Worm (Caenorhabditis elegans) whole organism, late embryonic: ENCODE data around the gene F35A5.1.

ENCODE experiments used
- C38D4.7 ChIP-seq: fragments of 200-800 bp; sonication (Bioruptor generic); optimal IDR thresholded peaks from 2 replicates; lab custom pipeline; 2018; ENCODE audit warnings: mild to moderate bottlenecking, missing genetic modification characterization, moderate library complexity, missing compliant biosample characterization
- K02D7.2 ChIP-seq: sonication (generic microtip); optimal IDR thresholded peaks from 2 replicates; lab custom pipeline; 2017; ENCODE audit warnings: mild to moderate bottlenecking, missing genetic modification characterization, missing compliant biosample characterization
- T23F11.4 ChIP-seq: fragments of 200-800 bp; sonication (Bioruptor generic); optimal IDR thresholded peaks from 2 replicates; lab custom pipeline; 2018; ENCODE audit warnings: mild to moderate bottlenecking, missing genetic modification characterization, missing compliant biosample characterization
- Y22D7AL.16 ChIP-seq: sonication (generic microtip); optimal IDR thresholded peaks from 2 replicates; lab custom pipeline; 2016; ENCODE audit warnings: missing genetic modification characterization, missing compliant biosample characterization
- ceh-14 ChIP-seq: sonication (generic microtip); optimal IDR thresholded peaks from 2 replicates; lab custom pipeline; 2016; ENCODE audit warnings: missing genotype, missing genetic modification characterization, missing compliant biosample characterization
- ceh-19 ChIP-seq: fragments of 200-800 bp; sonication (Bioruptor generic); optimal IDR thresholded peaks from 2 replicates; lab custom pipeline; 2018; ENCODE audit warnings: mild to moderate bottlenecking, missing genetic modification characterization, missing compliant biosample characterization
- ceh-24 ChIP-seq: sonication (generic microtip); optimal IDR thresholded peaks from 2 replicates; lab custom pipeline; 2016; ENCODE audit warnings: mild to moderate bottlenecking, missing genetic modification characterization, missing compliant biosample characterization
- ceh-31 ChIP-seq: sonication (generic microtip); optimal IDR thresholded peaks from 2 replicates; lab custom pipeline; 2016; ENCODE audit warnings: missing genetic modification characterization, missing compliant biosample characterization
- ceh-45 ChIP-seq: fragments of 200-800 bp; sonication (Bioruptor generic); IDR thresholded peaks from 2 replicates; pipeline ENCODE4 v1.3.6; 2022; ENCODE audit warnings: missing genetic modification reagents, missing genetic modification characterization, missing compliant biosample characterization
- ceh-48 ChIP-seq: sonication (generic microtip); optimal IDR thresholded peaks from 2 replicates; lab custom pipeline; 2016; ENCODE audit warnings: missing genetic modification characterization, inconsistent platforms, missing compliant biosample characterization
- ceh-9 ChIP-seq: sonication (generic microtip); optimal IDR thresholded peaks from 2 replicates; lab custom pipeline; 2016; ENCODE audit warnings: mild to moderate bottlenecking, missing genetic modification characterization, inconsistent platforms, missing compliant biosample characterization
- che-1 ChIP-seq: sonication (generic microtip); optimal IDR thresholded peaks from 2 replicates; lab custom pipeline; 2016; ENCODE audit warnings: mild to moderate bottlenecking, missing genetic modification characterization, missing compliant biosample characterization
- dve-1 ChIP-seq: sonication (generic microtip); optimal IDR thresholded peaks from 2 replicates; lab custom pipeline; 2017; ENCODE audit warnings: antibody characterized with exemption, mild to moderate bottlenecking, missing genetic modification characterization, missing compliant biosample characterization
- elt-2 ChIP-seq: sonication (generic microtip); optimal IDR thresholded peaks from 2 replicates; lab custom pipeline; 2016; ENCODE audit warnings: missing genetic modification reagents, missing genetic modification characterization, missing compliant biosample characterization
- fkh-6 ChIP-seq: sonication (generic microtip); optimal IDR thresholded peaks from 2 replicates; lab custom pipeline; 2016; ENCODE audit warnings: missing genetic modification characterization, missing compliant biosample characterization
- hlh-6 ChIP-seq: sonication (generic microtip); optimal IDR thresholded peaks from 2 replicates; lab custom pipeline; 2016; ENCODE audit warnings: missing genotype, missing genetic modification characterization, missing compliant biosample characterization
- lin-11 ChIP-seq: fragments of 200-800 bp; sonication (Bioruptor generic); optimal IDR thresholded peaks from 2 replicates; lab custom pipeline; 2018; ENCODE audit warnings: mild to moderate bottlenecking, missing genetic modification characterization, missing compliant biosample characterization
- nfya-1 ChIP-seq: sonication (generic microtip); optimal IDR thresholded peaks from 2 replicates; lab custom pipeline; 2017; ENCODE audit warnings: missing genetic modification characterization, mild to moderate bottlenecking, missing compliant biosample characterization, antibody characterized with exemption, moderate library complexity
- nhr-232 ChIP-seq: sonication (generic microtip); optimal IDR thresholded peaks from 2 replicates; lab custom pipeline; 2016; ENCODE audit warnings: missing genetic modification characterization, missing compliant biosample characterization
- pat-9 ChIP-seq: fragments of 200-800 bp; sonication (Bioruptor generic); optimal IDR thresholded peaks from 2 replicates; lab custom pipeline; 2018; ENCODE audit warnings: mild to moderate bottlenecking, missing genetic modification characterization, moderate library complexity, missing compliant biosample characterization
- pha-2 ChIP-seq: sonication (generic microtip); optimal IDR thresholded peaks from 2 replicates; lab custom pipeline; 2017; ENCODE audit warnings: mild to moderate bottlenecking, missing genetic modification characterization, missing compliant biosample characterization
- ref-2 ChIP-seq: sonication (generic microtip); optimal IDR thresholded peaks from 2 replicates; lab custom pipeline; 2016; ENCODE audit warnings: missing genetic modification characterization, missing compliant biosample characterization
- rnt-1 ChIP-seq: sonication (generic microtip); optimal IDR thresholded peaks from 2 replicates; lab custom pipeline; 2016; ENCODE audit warnings: missing genetic modification characterization, missing compliant biosample characterization
- sdc-2 ChIP-seq: sonication (generic microtip); optimal IDR thresholded peaks from 2 replicates; lab custom pipeline; 2016; ENCODE audit warnings: missing genotype, missing genetic modification characterization, missing compliant biosample characterization
- syd-9 ChIP-seq: sonication (generic microtip); optimal IDR thresholded peaks from 2 replicates; lab custom pipeline; 2016; ENCODE audit warnings: mild to moderate bottlenecking, missing genetic modification characterization, moderate library complexity, missing compliant biosample characterization
- ttx-3 ChIP-seq: sonication (generic microtip); optimal IDR thresholded peaks from 2 replicates; lab custom pipeline; 2016; ENCODE audit warnings: missing genetic modification reagents, missing genetic modification characterization, missing compliant biosample characterization
- unc-86 ChIP-seq: sonication (generic microtip); optimal IDR thresholded peaks from 2 replicates; lab custom pipeline; 2016; ENCODE audit warnings: missing genetic modification characterization, missing compliant biosample characterization
- zip-5 ChIP-seq: sonication (generic microtip); optimal IDR thresholded peaks from 2 replicates; lab custom pipeline; 2016; ENCODE audit warnings: missing genetic modification characterization, missing compliant biosample characterization

The F35A5.1 gene

DNA sequence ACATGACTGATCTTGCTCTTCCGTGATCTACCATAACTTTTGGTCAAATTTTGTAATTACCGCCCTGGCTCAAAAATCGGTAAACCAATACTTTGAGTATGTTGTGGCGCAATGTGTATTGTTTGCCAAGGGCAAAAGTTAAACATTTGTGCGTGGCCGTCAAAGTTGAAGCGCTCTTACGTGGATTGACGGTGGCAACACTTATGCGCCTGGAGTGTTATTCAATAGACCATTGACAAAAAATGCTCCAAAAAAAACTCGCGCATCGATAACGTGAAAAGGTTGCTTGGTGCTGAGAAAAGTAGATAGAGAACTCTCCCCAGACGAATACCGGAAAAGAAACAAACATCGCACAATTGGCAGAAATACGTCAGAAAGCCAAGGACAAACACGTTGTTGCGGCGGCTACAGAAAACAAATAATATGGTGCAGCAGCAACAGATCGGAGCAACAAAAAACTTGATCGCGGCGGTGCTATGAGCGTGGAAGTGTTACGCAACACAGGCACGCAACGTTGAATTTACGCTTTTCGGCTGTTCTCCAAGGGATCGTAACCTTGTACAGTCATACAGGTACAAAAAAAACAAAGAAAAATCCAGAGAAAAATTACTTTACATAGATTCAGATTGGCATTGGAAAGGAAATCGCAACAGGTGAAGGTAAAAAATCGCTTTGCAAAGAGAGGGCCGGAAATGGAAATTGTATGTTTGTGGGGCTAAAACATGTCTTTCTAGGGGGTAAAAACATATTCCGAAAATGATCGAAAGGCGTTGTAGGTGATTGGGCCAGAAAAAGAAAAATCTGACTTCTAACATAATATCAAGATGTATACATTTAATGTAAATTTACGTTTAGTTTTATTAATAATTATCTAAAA is 26.9 kb downstream of the F35A5.1 start:
- TF ChIP-seq ceh-48 (tag; lab: Kevin White, UChicago) (no peak), ceh-9 (tag; lab: Kevin White, UChicago) (no peak), ceh-14 (tag; lab: Kevin White, UChicago) (no peak), dve-1 (tag; lab: Kevin White, UChicago) (peak; percentile 15)

DNA sequence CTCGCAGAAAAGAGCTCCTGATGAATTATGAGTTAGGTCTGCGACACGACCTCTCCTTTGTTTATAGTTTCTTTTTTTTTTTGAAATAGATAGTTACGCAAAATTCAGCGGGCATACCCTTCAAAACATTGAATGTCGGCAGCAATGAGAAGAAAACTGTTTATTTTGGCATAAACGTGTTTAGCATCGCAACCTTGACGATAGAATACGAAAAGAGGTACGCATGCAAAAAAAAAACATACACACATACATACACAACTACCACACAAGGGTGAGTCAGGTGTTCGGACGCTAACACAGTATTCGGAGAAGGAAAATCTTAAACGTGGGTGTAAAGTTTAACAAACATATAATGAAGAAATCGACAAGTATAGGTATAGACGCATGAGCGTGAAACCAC is 28.4 kb downstream of the F35A5.1 start:
- TF ChIP-seq sdc-2 (tag; lab: Kevin White, UChicago) (no peak), zip-5 (tag; lab: Kevin White, UChicago) (no peak), ceh-24 (no peak), T23F11.4 (GFP tag; lab: Kevin White, UChicago) (no peak), C38D4.7 (GFP tag; lab: Kevin White, UChicago) (no peak), K02D7.2 (no peak), nhr-232 (no peak), lin-11 (no peak), pat-9 (tag; lab: Kevin White, UChicago) (no peak), ttx-3 (tag; lab: Kevin White, UChicago) (no peak), che-1 (tag; lab: Kevin White, UChicago) (no peak), syd-9 (tag; lab: Kevin White, UChicago) (no peak)

- TF ChIP-seq ref-2 (peak; percentile 40), ceh-19 (GFP tag; lab: Kevin White, UChicago) (no peak)
Observed at ce11 chrX:3837752-3838159, 30.5 kb downstream of the F35A5.1 start.

DNA sequence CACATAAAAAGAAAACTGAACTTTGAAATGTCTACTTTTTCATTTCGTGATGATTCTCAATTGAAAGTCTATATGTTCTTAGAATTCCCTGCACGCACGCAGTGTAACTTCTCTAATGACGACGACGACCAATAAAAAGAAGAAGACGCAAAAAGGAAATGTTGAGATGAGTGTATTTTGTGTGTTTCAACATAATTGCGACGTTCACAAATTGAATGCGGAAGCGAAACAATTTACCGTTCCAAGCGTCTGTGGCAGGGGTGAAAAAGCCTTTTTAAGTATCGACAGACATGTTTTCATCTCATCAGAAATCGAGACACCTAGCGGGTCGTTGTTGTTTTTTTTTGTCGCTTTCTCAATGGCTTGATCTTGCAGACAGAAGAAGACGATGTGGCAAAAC is 31.4 kb downstream of the F35A5.1 start:
- TF ChIP-seq K02D7.2 = no peak
- no peak for TF ChIP-seq ceh-9 (tag; lab: Kevin White, UChicago)
- no peak for TF ChIP-seq fkh-6
- TF ChIP-seq hlh-6 = no peak
- no peak for TF ChIP-seq ceh-45

- TF ChIP-seq rnt-1 (peak; percentile 5), nfya-1 (tag; lab: Kevin White, UChicago) (no peak)
Observed at ce11 chrX:3839172-3839571, 31.9 kb downstream of the F35A5.1 start.

DNA sequence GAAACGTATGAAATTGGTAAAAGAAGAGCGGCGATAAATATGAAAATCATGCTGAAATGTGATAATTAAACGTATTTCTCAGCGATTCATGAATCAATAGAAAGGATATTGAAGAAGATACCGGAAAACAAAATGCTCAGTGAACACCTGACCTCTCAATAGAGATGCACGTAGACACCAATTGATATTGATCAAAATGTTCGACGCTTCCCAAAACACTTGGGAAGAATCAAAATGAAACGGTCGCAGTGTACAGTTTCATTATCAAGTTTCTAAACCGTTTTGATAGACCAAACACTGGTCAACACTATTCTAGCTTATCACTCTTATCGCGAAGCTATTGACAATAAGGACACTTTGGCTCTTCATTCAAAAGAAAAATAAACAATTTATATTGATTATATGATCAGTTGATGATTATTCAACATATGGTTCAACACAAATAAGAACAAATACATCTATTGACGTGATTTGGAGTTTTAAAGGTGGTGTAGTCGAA is 35.2 kb downstream of the F35A5.1 start, which contains the start of gene ttr-48:
Gene ttr-48 (minus strand): TSS at position 51 of the 499 bp plus-strand sequence.
- TF ChIP-seq ceh-31 (tag; lab: Kevin White, UChicago) = no peak
- peak; percentile 2 for TF ChIP-seq elt-2 (tag; lab: Kevin White, UChicago)
- TF ChIP-seq Y22D7AL.16 (tag; lab: Kevin White, UChicago) = no peak

ce11 chrX:3853901-3854300 is 46.6 kb downstream of the F35A5.1 start:
- no peak for TF ChIP-seq unc-86
- no peak for TF ChIP-seq T23F11.4 (GFP tag; lab: Kevin White, UChicago)
- TF ChIP-seq rnt-1 = peak; percentile 85
- TF ChIP-seq elt-2 (tag; lab: Kevin White, UChicago) = no peak
- no peak for TF ChIP-seq pha-2
- TF ChIP-seq, all 69 proteins: peak for 1
